Worm (Caenorhabditis elegans): ENCODE results near the gene npr-8.

- TF ChIP-seq mab-5 (tag; optimal IDR thresholded peaks at IDR 0.05) (no peak), nhr-28 (tag; optimal IDR thresholded peaks at IDR 0.05) (no peak), pha-4 (tag; optimal IDR thresholded peaks at IDR 0.05) (no peak), nhr-237 (tag; optimal IDR thresholded peaks at IDR 0.05) (no peak), mep-1 (tag; optimal IDR thresholded peaks at IDR 0.05) (no peak)
Observed at ce11 chrX:7397935-7398334, 20.8 kb downstream of the npr-8 start, which contains the start of gene C10A4.13.

Data from whole organism, mixed stage, embryonic.